Fruit fly (Drosophila melanogaster): ENCODE measurements around the gene CG10993.

DNA sequence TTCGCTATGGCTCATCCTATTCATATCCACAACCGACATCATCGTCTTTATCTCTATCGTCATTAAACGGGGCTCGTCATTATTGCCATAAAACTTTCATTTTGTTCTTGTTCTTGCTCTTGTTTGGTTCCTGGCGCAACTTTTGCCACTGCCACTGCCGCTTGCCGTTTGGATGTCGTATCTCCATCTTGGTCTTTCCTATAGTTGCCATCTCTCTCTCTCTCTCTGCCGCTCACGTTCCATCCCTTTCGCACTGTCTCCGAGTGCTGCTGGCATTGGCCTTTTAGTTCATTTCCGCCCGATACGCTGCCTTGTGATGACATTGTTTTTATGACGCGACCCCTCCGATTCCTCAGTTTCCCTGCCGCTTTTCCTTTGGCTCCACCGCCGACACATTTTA lies 1.6 kb upstream of the CG10993 start:
- TF ChIP-seq CG13204 (GFP tag; optimal IDR thresholded peaks at IDR 0.05) (no peak), Snoo (tag; optimal IDR thresholded peaks at IDR 0.05) (no peak), CG14655 (GFP tag; optimal IDR thresholded peaks at IDR 0.05) (no peak), CG12605 (GFP tag; IDR thresholded peaks at IDR 0.05) (no peak), CG4496 (GFP tag; IDR thresholded peaks at IDR 0.05) (no peak), Pif1B (GFP tag; optimal IDR thresholded peaks at IDR 0.05) (no peak), CG9948 (tag; optimal IDR thresholded peaks at IDR 0.05) (no peak), CG15710 (tag; optimal IDR thresholded peaks at IDR 0.05) (no peak), rn (GFP tag; IDR thresholded peaks at IDR 0.05) (no peak)

Data from whole organism, pupa.